Fruit fly (Drosophila melanogaster) whole organism, embryonic: ENCODE measurements around the gene CG4041.

ENCODE experiments used
- CG10321 ChIP-seq: fragments of 200-800 bp; sonication (Bioruptor generic); IDR thresholded peaks from 2 replicates; pipeline ENCODE4 v1.3.6; 2022; ENCODE audit warnings: missing biosample characterization, missing genetic modification characterization
- CG10431 ChIP-seq: fragments of 200-800 bp; sonication (Bioruptor generic); optimal IDR thresholded peaks from 3 replicates; lab custom pipeline; 2018; ENCODE audit warnings: missing biosample characterization, mild to moderate bottlenecking, missing genetic modification characterization
- CG10543 ChIP-seq: fragments of 200-800 bp; sonication (Bioruptor generic); optimal IDR thresholded peaks from 3 replicates; lab custom pipeline; 2017; ENCODE audit warnings: missing biosample characterization, mild to moderate bottlenecking, missing genetic modification characterization, moderate library complexity
- CG14710 ChIP-seq: fragments of 200-800 bp; sonication (Bioruptor generic); optimal IDR thresholded peaks from 3 replicates; lab custom pipeline; 2019; ENCODE audit warnings: missing biosample characterization, mild to moderate bottlenecking, missing genetic modification characterization, moderate library complexity
- CG14860 ChIP-seq: fragments of 200-800 bp; sonication (Bioruptor generic); IDR thresholded peaks from 3 replicates; pipeline ENCODE4 v1.3.6; 2022; ENCODE audit warnings: missing biosample characterization, missing genetic modification characterization; ENCODE audit not compliant: partially characterized antibody
- CG16815 ChIP-seq: fragments of 200-800 bp; sonication (Bioruptor generic); optimal IDR thresholded peaks from 3 replicates; lab custom pipeline; 2017; ENCODE audit warnings: missing biosample characterization, mild to moderate bottlenecking, missing genetic modification characterization
- CG17829 ChIP-seq: fragments of 200-800 bp; optimal IDR thresholded peaks from 2 replicates; lab custom pipeline; 2019; ENCODE audit warnings: missing biosample characterization, mild to moderate bottlenecking, missing genetic modification characterization, moderate library complexity
- CG1832 ChIP-seq: fragments of 200-800 bp; sonication (Bioruptor generic); optimal IDR thresholded peaks from 2 replicates; lab custom pipeline; 2017; ENCODE audit warnings: missing biosample characterization, mild to moderate bottlenecking, missing genetic modification characterization, inconsistent platforms
- CG2120 ChIP-seq: fragments of 200-800 bp; sonication (Bioruptor generic); optimal IDR thresholded peaks from 3 replicates; lab custom pipeline; 2016; ENCODE audit warnings: missing biosample characterization, missing genetic modification characterization
- CG2129 ChIP-seq: fragments of 200-800 bp; sonication (Bioruptor generic); IDR thresholded peaks from 2 replicates; pipeline ENCODE4 v1.3.6; 2022; ENCODE audit warnings: missing biosample characterization, missing genetic modification characterization; ENCODE audit not compliant: partially characterized antibody
- CG43689 ChIP-seq: fragments of 200-800 bp; sonication (Bioruptor generic); IDR thresholded peaks from 2 replicates; pipeline ENCODE4 v1.3.6; 2022; ENCODE audit warnings: missing biosample characterization, missing genetic modification characterization
- CG4820 ChIP-seq: fragments of 200-800 bp; sonication (Bioruptor generic); optimal IDR thresholded peaks from 3 replicates; lab custom pipeline; 2016; ENCODE audit warnings: missing biosample characterization, missing genetic modification characterization
- CG7556 ChIP-seq: fragments of 200-800 bp; sonication (Bioruptor generic); optimal IDR thresholded peaks from 2 replicates; lab custom pipeline; 2017; ENCODE audit warnings: missing biosample characterization, mild to moderate bottlenecking, missing genetic modification characterization
- CG7928 ChIP-seq: fragments of 200-800 bp; sonication (Bioruptor generic); optimal IDR thresholded peaks from 2 replicates; lab custom pipeline; 2017; ENCODE audit warnings: missing biosample characterization, mild to moderate bottlenecking, missing genetic modification characterization
- CG8089 ChIP-seq: fragments of 200-800 bp; sonication (Bioruptor generic); optimal IDR thresholded peaks from 3 replicates; lab custom pipeline; 2016; ENCODE audit warnings: missing biosample characterization, missing genetic modification characterization
- CG8359 ChIP-seq: fragments of 200-800 bp; sonication (Bioruptor generic); optimal IDR thresholded peaks from 2 replicates; lab custom pipeline; 2017; ENCODE audit warnings: missing biosample characterization, mild to moderate bottlenecking, missing genetic modification characterization, borderline replicate concordance
- CG9932 ChIP-seq: fragments of 200-800 bp; sonication (Bioruptor generic); IDR thresholded peaks from 2 replicates; pipeline ENCODE4 v1.3.6; 2022; ENCODE audit warnings: missing biosample characterization, missing genetic modification characterization
- Dref ChIP-seq: fragments of 200-800 bp; sonication (Bioruptor generic); IDR thresholded peaks from 2 replicates; pipeline ENCODE4 v1.3.6; 2022; ENCODE audit warnings: missing biosample characterization, missing genetic modification characterization
- Drgx ChIP-seq: fragments of 200-800 bp; sonication (Bioruptor generic); IDR thresholded peaks from 2 replicates; pipeline ENCODE4 v1.3.6; 2022; ENCODE audit warnings: missing biosample characterization, missing genetic modification characterization
- Hmx ChIP-seq: fragments of 200-800 bp; sonication (Bioruptor generic); optimal IDR thresholded peaks from 2 replicates; lab custom pipeline; 2016; ENCODE audit warnings: missing biosample characterization, missing genetic modification characterization
- Med ChIP-seq: fragments of 200-800 bp; sonication (Bioruptor generic); peaks from one replicate; lab custom pipeline; 2016; ENCODE audit warnings: missing biosample characterization, missing genetic modification characterization, mild to moderate bottlenecking, inconsistent platforms, moderate library complexity
- Sin3A ChIP-seq: fragments of >200 bp; optimal IDR thresholded peaks from 2 replicates; lab custom pipeline; 2018
- Spps ChIP-seq: fragments of 200-800 bp; sonication (Bioruptor generic); optimal IDR thresholded peaks from 2 replicates; lab custom pipeline; 2018; ENCODE audit warnings: missing biosample characterization, mild to moderate bottlenecking, missing genetic modification characterization
- Sry-δ ChIP-seq: fragments of 200-800 bp; sonication (Bioruptor generic); optimal IDR thresholded peaks from 2 replicates; lab custom pipeline; 2016; ENCODE audit warnings: missing biosample characterization, missing genetic modification characterization
- aop ChIP-seq: fragments of 200-800 bp; sonication (Bioruptor generic); IDR thresholded peaks from 2 replicates; pipeline ENCODE4 v1.3.6; 2022; ENCODE audit warnings: missing biosample characterization, missing genetic modification characterization
- bbx ChIP-seq: fragments of 200-800 bp; sonication (Bioruptor generic); IDR thresholded peaks from 2 replicates; pipeline ENCODE4 v1.3.6; 2022; ENCODE audit warnings: missing biosample characterization, missing genetic modification characterization; ENCODE audit not compliant: partially characterized antibody
- bsh ChIP-seq, 2 experiments: fragments of 200-800 bp; sonication (Bioruptor generic); optimal IDR thresholded peaks; 2 replicates each; lab custom pipeline; 2017 to 2018; ENCODE audit warnings: mild to moderate bottlenecking in 2 of 2, missing biosample characterization in 2 of 2, missing genetic modification characterization in 2 of 2, moderate library complexity in 1 of 2
- chn ChIP-seq: fragments of 200-800 bp; sonication (Bioruptor generic); optimal IDR thresholded peaks from 2 replicates; lab custom pipeline; 2016; ENCODE audit warnings: missing biosample characterization, missing genetic modification characterization
- croc ChIP-seq: fragments of 200-800 bp; sonication (Bioruptor generic); conservative IDR thresholded peaks from 3 replicates; pipeline ENCODE4 v1.3.6; 2022; ENCODE audit warnings: missing biosample characterization, missing genetic modification characterization
- danr ChIP-seq: fragments of 200-800 bp; sonication (Bioruptor generic); IDR thresholded peaks from 2 replicates; pipeline ENCODE4 v1.3.6; 2022; ENCODE audit warnings: missing biosample characterization, missing genetic modification characterization
- dmrt11E ChIP-seq: fragments of 200-800 bp; sonication (Bioruptor generic); optimal IDR thresholded peaks from 3 replicates; lab custom pipeline; 2018; ENCODE audit warnings: missing biosample characterization, mild to moderate bottlenecking, missing genetic modification characterization, moderate library complexity
- ewg ChIP-seq: fragments of 200-800 bp; sonication (Bioruptor generic); optimal IDR thresholded peaks from 3 replicates; lab custom pipeline; 2017; ENCODE audit warnings: mild to moderate bottlenecking, missing biosample characterization, missing genetic modification reagents, missing genetic modification characterization
- exex ChIP-seq: fragments of 200-800 bp; sonication (Bioruptor generic); optimal IDR thresholded peaks from 4 replicates; lab custom pipeline; 2018; ENCODE audit warnings: missing biosample characterization, mild to moderate bottlenecking, missing genetic modification characterization, moderate library complexity
- gce ChIP-seq: fragments of 200-800 bp; sonication (Bioruptor generic); IDR thresholded peaks from 3 replicates; pipeline ENCODE4 v1.3.6; 2022; ENCODE audit warnings: missing biosample characterization, missing genetic modification characterization
- ind ChIP-seq: fragments of 200-800 bp; sonication (Bioruptor generic); optimal IDR thresholded peaks from 3 replicates; lab custom pipeline; 2016; ENCODE audit warnings: missing biosample characterization, missing genetic modification characterization
- insv ChIP-seq, 2 experiments: fragments of 200-800 bp; sonication (Bioruptor generic); optimal IDR thresholded peaks; 3 replicates each; lab custom pipeline; 2016 to 2018; ENCODE audit warnings: missing biosample characterization in 2 of 2, missing genetic modification characterization in 2 of 2
- inv ChIP-seq: fragments of 200-800 bp; sonication (Bioruptor generic); IDR thresholded peaks from 2 replicates; pipeline ENCODE4 v1.3.6; 2022; ENCODE audit warnings: missing biosample characterization, missing genetic modification characterization; ENCODE audit not compliant: partially characterized antibody
- knrl ChIP-seq: fragments of 200-800 bp; sonication (Bioruptor generic); IDR thresholded peaks from 3 replicates; pipeline ENCODE4 v1.3.6; 2022; ENCODE audit warnings: missing biosample characterization, missing genetic modification characterization; ENCODE audit not compliant: partially characterized antibody
- lilli ChIP-seq: fragments of 200-800 bp; sonication (Bioruptor generic); optimal IDR thresholded peaks from 3 replicates; lab custom pipeline; 2016; ENCODE audit warnings: missing biosample characterization, missing genetic modification characterization
- nerfin-2 ChIP-seq: fragments of 200-800 bp; sonication (Bioruptor generic); IDR thresholded peaks from 2 replicates; pipeline ENCODE4 v1.3.6; 2022; ENCODE audit warnings: missing biosample characterization, missing genetic modification characterization; ENCODE audit not compliant: partially characterized antibody
- row ChIP-seq: fragments of 200-800 bp; sonication (Bioruptor generic); IDR thresholded peaks from 3 replicates; pipeline ENCODE4 v1.3.6; 2022; ENCODE audit warnings: missing biosample characterization, missing genetic modification characterization
- scrt ChIP-seq: fragments of 200-800 bp; sonication (Bioruptor generic); optimal IDR thresholded peaks from 2 replicates; lab custom pipeline; 2018; ENCODE audit warnings: missing biosample characterization, mild to moderate bottlenecking, missing genetic modification characterization, moderate library complexity
- sisA ChIP-seq: fragments of 200-800 bp; sonication (Bioruptor generic); IDR thresholded peaks from 2 replicates; pipeline ENCODE4 v1.3.6; 2022; ENCODE audit warnings: missing biosample characterization, missing genetic modification characterization
- sna ChIP-seq: fragments of 200-800 bp; sonication (Bioruptor generic); IDR thresholded peaks from 2 replicates; pipeline ENCODE4 v1.3.6; 2022; ENCODE audit warnings: missing biosample characterization, missing genetic modification characterization; ENCODE audit not compliant: partially characterized antibody
- so ChIP-seq: fragments of 200-800 bp; sonication (Bioruptor generic); IDR thresholded peaks from 3 replicates; pipeline ENCODE4 v1.3.6; 2022; ENCODE audit warnings: missing biosample characterization, missing genetic modification characterization
- sob ChIP-seq: fragments of 200-800 bp; sonication (Bioruptor generic); IDR thresholded peaks from 2 replicates; pipeline ENCODE4 v1.3.6; 2022; ENCODE audit warnings: missing biosample characterization, missing genetic modification characterization
- stwl ChIP-seq: fragments of 200-800 bp; sonication (Bioruptor generic); optimal IDR thresholded peaks from 3 replicates; lab custom pipeline; 2018; ENCODE audit warnings: missing biosample characterization, mild to moderate bottlenecking, missing genetic modification characterization, moderate library complexity
- tin ChIP-seq: fragments of 200-800 bp; sonication (Bioruptor generic); optimal IDR thresholded peaks from 3 replicates; lab custom pipeline; 2016; ENCODE audit warnings: missing biosample characterization, missing genetic modification characterization
- tna ChIP-seq: fragments of 200-800 bp; sonication (Bioruptor generic); IDR thresholded peaks from 2 replicates; pipeline ENCODE4 v1.3.6; 2022; ENCODE audit warnings: missing biosample characterization, missing genetic modification characterization; ENCODE audit not compliant: partially characterized antibody
- zf30C ChIP-seq: fragments of 200-800 bp; sonication (Bioruptor generic); optimal IDR thresholded peaks from 3 replicates; lab custom pipeline; 2018; ENCODE audit warnings: missing biosample characterization, mild to moderate bottlenecking, missing genetic modification characterization

Gene CG4041

dm6 chrX:4908926-4909432 lies 9.3 kb downstream of the CG4041 start, which contains the start of gene CG32772 (continued):
- TF ChIP-seq Dref (peak; percentile 92), sisA (GFP tag; lab: Robert Waterston, UW) (no peak), CG7928 (no peak), CG14710 (peak; percentile 12), CG14860 (GFP tag; lab: Robert Waterston, UW) (peak; percentile 76), Sin3A (lab: Kevin White, UChicago) (peak; percentile 15), Spps (tag; lab: Kevin White, UChicago) (no peak), sna (peak; percentile 68), ind (GFP tag; lab: Kevin White, UChicago) (no peak), so (GFP tag; lab: Robert Waterston, UW) (no peak), Hmx (GFP tag; lab: Kevin White, UChicago) (no peak), CG8359 (GFP tag; lab: Kevin White, UChicago) (no peak), dmrt11E (no peak), exex (tag; lab: Kevin White, UChicago) (no peak), CG10543 (GFP tag; lab: Kevin White, UChicago) (peak; percentile 16), sob (GFP tag; lab: Robert Waterston, UW) (no peak), tin (no peak), CG10431 (no peak), CG2129 (GFP tag; lab: Robert Waterston, UW) (peak; percentile 25; the same call in 1 of the 2 replicates), gce (GFP tag; lab: Robert Waterston, UW) (no peak), zf30C (peak; percentile 31), knrl (GFP tag; lab: Robert Waterston, UW) (peak; percentile 69), row (GFP tag; lab: Robert Waterston, UW) (peak; percentile 19; the same call in 1 of the 3 replicates), CG4820 (GFP tag; lab: Kevin White, UChicago) (no peak), CG43689 (GFP tag; lab: Robert Waterston, UW) (no peak), inv (GFP tag; lab: Robert Waterston, UW) (peak; percentile 67), CG16815 (GFP tag; lab: Kevin White, UChicago) (no peak), Med (GFP tag; lab: Kevin White, UChicago) (peak; percentile 61), danr (GFP tag; lab: Robert Waterston, UW) (no peak), Drgx (peak; percentile 97), CG17829 (tag; lab: Kevin White, UChicago) (peak; percentile 8), croc (GFP tag; lab: Robert Waterston, UW) (no peak), Sry-δ (GFP tag; lab: Kevin White, UChicago) (peak; percentile 41), lilli (GFP tag; lab: Kevin White, UChicago) (peak; percentile 4), tna (GFP tag; lab: Robert Waterston, UW) (peak; percentile 91), CG10321 (peak; percentile 97), CG9932 (GFP tag; lab: Robert Waterston, UW) (no peak), nerfin-2 (GFP tag; lab: Robert Waterston, UW) (peak; percentile 88), CG7556 (GFP tag; lab: Kevin White, UChicago) (no peak), insv (GFP tag; optimal IDR thresholded peaks at IDR 0.05; lab: Kevin White, UChicago) (peak in 1 of 2 experiments; percentile 28), CG1832 (peak; percentile 62), CG2120 (GFP tag; lab: Kevin White, UChicago) (no peak), ewg (GFP tag; lab: Kevin White, UChicago) (no peak), bsh (GFP tag; optimal IDR thresholded peaks at IDR 0.05; lab: Kevin White, UChicago) (peak in 1 of 2 experiments; percentile 99), stwl (tag; lab: Kevin White, UChicago) (peak; percentile 51), CG8089 (GFP tag; lab: Kevin White, UChicago) (no peak), aop (GFP tag; lab: Robert Waterston, UW) (no peak), chn (GFP tag; lab: Kevin White, UChicago) (no peak), bbx (GFP tag; lab: Robert Waterston, UW) (peak; percentile 89), scrt (GFP tag; lab: Kevin White, UChicago) (peak; percentile 25)
